Worm (Caenorhabditis elegans) whole organism, L2 larva: ENCODE results near the gene crn-4.

Source experiments
- F13H6.1 ChIP-seq: sonication (generic microtip); optimal IDR thresholded peaks from 2 replicates; lab custom pipeline; 2016; ENCODE audit warnings: missing genetic modification characterization, missing compliant biosample characterization
- fos-1 ChIP-seq: fragments of 150-350 bp; optimal IDR thresholded peaks from 2 replicates; lab custom pipeline; 2014; ENCODE audit warnings: missing biosample characterization, missing genetic modification characterization
- lin-13 ChIP-seq: fragments of 150-350 bp; optimal IDR thresholded peaks from 2 replicates; lab custom pipeline; 2014; ENCODE audit warnings: missing biosample characterization, missing genetic modification reagents, missing genetic modification characterization
- nhr-11 ChIP-seq: fragments of 150-350 bp; optimal IDR thresholded peaks from 2 replicates; lab custom pipeline; 2014; ENCODE audit warnings: missing biosample characterization, missing genetic modification characterization
- unc-62 ChIP-seq: fragments of 150-350 bp; optimal IDR thresholded peaks from 2 replicates; lab custom pipeline; 2014; ENCODE audit warnings: missing biosample characterization, missing genetic modification reagents, missing genetic modification characterization

DNA sequence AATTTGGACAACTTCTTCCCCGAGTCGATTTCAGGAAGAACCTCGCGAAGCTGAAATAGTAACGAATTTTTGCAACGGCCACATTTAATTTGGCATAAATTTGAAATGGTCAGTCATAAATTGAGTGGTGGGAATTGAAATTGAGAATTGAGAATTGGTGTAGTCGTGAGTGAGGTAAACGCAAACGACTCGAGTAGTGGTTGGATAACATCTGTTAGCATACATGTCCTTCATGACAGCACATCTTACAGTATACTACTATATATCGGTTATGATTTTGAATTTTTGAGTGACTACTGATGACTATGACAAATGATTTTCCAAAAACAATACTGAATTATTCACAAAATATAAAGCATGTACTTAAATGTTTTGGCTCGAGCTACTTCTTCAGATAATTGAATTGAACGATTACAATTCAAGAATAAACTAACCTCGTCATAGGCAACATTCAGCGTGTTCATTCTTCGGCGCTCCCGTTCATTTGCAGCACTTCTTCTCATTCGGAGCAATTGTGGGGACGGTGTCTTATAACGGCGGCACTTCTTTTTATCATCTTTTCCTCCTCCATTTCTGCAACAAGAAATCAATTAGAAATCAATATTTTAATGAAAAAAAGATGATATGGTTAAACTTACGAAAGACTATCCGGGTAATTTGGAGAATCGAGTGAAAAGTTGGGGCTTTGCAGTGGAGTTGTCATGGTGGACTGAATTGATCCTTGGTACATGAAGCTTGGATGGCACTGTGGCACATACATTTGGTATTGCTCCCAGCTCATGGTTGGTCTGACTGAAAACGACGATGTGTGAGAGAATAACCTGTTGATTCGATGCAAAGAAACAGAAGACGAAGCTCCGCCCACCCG, 28.4 kb downstream of the crn-4 start, which contains the start of gene lin-32:
- TF ChIP-seq unc-62 (no peak), F13H6.1 (tag; lab: Kevin White, UChicago) (no peak), lin-13 (GFP tag; lab: Kevin White, UChicago) (no peak), fos-1 (tag; lab: Kevin White, UChicago) (no peak), nhr-11 (tag; lab: Kevin White, UChicago) (no peak)
